Worm (Caenorhabditis elegans) whole organism, L1 larva: ENCODE measurements around the gene agr-1.

Source experiments
- egl-27 ChIP-seq, 2 experiments: fragments of 150-350 bp in 1 of 2; sonication (generic microtip); optimal IDR thresholded peaks; 3 replicates each; lab custom pipeline; 2017 to 2018; ENCODE audit warnings: missing biosample characterization in 2 of 2, missing genetic modification characterization in 2 of 2, missing genetic modification reagents in 2 of 2
- mdl-1 ChIP-seq, 2 experiments: fragments of 150-350 bp; optimal IDR thresholded peaks; 2 replicates each; lab custom pipeline; 2014 to 2017; ENCODE audit warnings: missing biosample characterization in 2 of 2, missing genetic modification characterization in 2 of 2, inconsistent platforms in 1 of 2
- nhr-11 ChIP-seq: fragments of 150-350 bp; optimal IDR thresholded peaks from 2 replicates; lab custom pipeline; 2014; ENCODE audit warnings: missing biosample characterization, missing genetic modification characterization
- nhr-19 ChIP-seq: fragments of 200-800 bp; sonication (Bioruptor generic); conservative IDR thresholded peaks from 2 replicates; pipeline ENCODE4 v1.3.6; 2022; ENCODE audit warnings: missing genetic modification characterization, missing compliant biosample characterization
- nhr-28 ChIP-seq: fragments of 150-350 bp; optimal IDR thresholded peaks from 2 replicates; lab custom pipeline; 2014; ENCODE audit warnings: missing biosample characterization, missing genetic modification characterization
- skn-1 ChIP-seq: fragments of 150-350 bp; optimal IDR thresholded peaks from 2 replicates; lab custom pipeline; 2014; ENCODE audit warnings: missing biosample characterization, missing genetic modification characterization
- snu-23 ChIP-seq: sonication (generic microtip); optimal IDR thresholded peaks from 2 replicates; lab custom pipeline; 2016; ENCODE audit warnings: missing genetic modification characterization, missing compliant biosample characterization

DNA sequence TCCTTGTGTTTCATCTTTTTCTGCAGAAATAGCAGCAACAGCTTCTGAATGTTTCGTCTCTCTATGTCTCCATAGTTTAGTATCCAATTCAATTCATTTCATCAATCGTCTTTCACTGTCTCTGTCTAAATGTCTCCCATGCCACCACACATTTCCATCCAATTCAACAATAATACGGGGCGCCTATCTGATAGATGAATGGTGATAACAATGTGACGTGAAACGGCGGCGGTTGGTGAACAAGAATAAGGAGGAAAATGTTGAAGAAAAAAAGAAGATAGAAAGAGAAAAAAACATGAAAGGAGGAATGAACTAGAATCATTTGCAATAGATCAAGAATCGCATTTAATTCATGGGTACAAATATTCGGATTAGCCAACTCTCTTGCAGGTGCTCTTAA, 47.4 kb upstream of the agr-1 start:
- TF ChIP-seq skn-1 (no peak), nhr-28 (tag; lab: Kevin White, UChicago) (no peak), egl-27 (tag; optimal IDR thresholded peaks at IDR 0.05; lab: Kevin White, UChicago) (peak; percentile 62 to 64), snu-23 (GFP tag; lab: Kevin White, UChicago) (peak; percentile 69), mdl-1 (tag; optimal IDR thresholded peaks at IDR 0.05; lab: Kevin White, UChicago) (peak in 1 of 2 experiments; percentile 44), nhr-19 (peak; percentile 42), nhr-11 (tag; lab: Kevin White, UChicago) (peak; percentile 14)
